Fruit fly (Drosophila melanogaster) whole organism, prepupa: Measurements from ENCODE around the gene CG31776.

Experiments
- CG10631 ChIP-seq: fragments of 200-800 bp; sonication (Bioruptor generic); optimal IDR thresholded peaks from 2 replicates; lab custom pipeline; 2016; ENCODE audit warnings: missing biosample characterization, missing genetic modification characterization
- CG10669 ChIP-seq: fragments of 200-800 bp; sonication (Bioruptor generic); optimal IDR thresholded peaks from 3 replicates; lab custom pipeline; 2018; ENCODE audit warnings: missing biosample characterization, mild to moderate bottlenecking, missing genetic modification characterization, moderate library complexity
- CG11294 ChIP-seq: fragments of 200-800 bp; sonication (Bioruptor generic); IDR thresholded peaks from 2 replicates; pipeline ENCODE4 v1.3.6; 2022; ENCODE audit warnings: missing biosample characterization, missing genetic modification characterization
- CG11762 ChIP-seq: fragments of 200-800 bp; sonication (Bioruptor generic); optimal IDR thresholded peaks from 3 replicates; lab custom pipeline; 2016; ENCODE audit warnings: missing biosample characterization, missing genetic modification characterization; ENCODE audit not compliant: insufficient read depth
- CG11902 ChIP-seq: fragments of 200-800 bp; sonication (Bioruptor generic); optimal IDR thresholded peaks from 3 replicates; lab custom pipeline; 2016; ENCODE audit warnings: missing biosample characterization, missing genetic modification characterization
- CG15336 ChIP-seq: fragments of 200-800 bp; sonication (Bioruptor generic); IDR thresholded peaks from 2 replicates; pipeline ENCODE4 v1.3.6; 2022; ENCODE audit warnings: missing biosample characterization, missing genetic modification characterization
- CG1621 ChIP-seq: fragments of 200-800 bp; sonication (Bioruptor generic); optimal IDR thresholded peaks from 3 replicates; lab custom pipeline; 2018; ENCODE audit warnings: missing biosample characterization, mild to moderate bottlenecking, missing genetic modification characterization
- CG16779 ChIP-seq: fragments of 200-800 bp; sonication (Bioruptor generic); optimal IDR thresholded peaks from 3 replicates; lab custom pipeline; 2017; ENCODE audit warnings: missing biosample characterization, mild to moderate bottlenecking, missing genetic modification characterization
- CG3032 ChIP-seq: fragments of 200-800 bp; optimal IDR thresholded peaks from 2 replicates; lab custom pipeline; 2019; ENCODE audit warnings: missing biosample characterization, mild to moderate bottlenecking, missing genetic modification characterization, moderate library complexity
- CG31627 ChIP-seq: fragments of 200-800 bp; sonication (Bioruptor generic); optimal IDR thresholded peaks from 3 replicates; lab custom pipeline; 2016; ENCODE audit warnings: missing biosample characterization, missing genetic modification characterization
- CG32006 ChIP-seq: fragments of 200-800 bp; sonication (Bioruptor generic); optimal IDR thresholded peaks from 3 replicates; lab custom pipeline; 2017; ENCODE audit warnings: missing biosample characterization, mild to moderate bottlenecking, missing genetic modification characterization
- CG34406 ChIP-seq: fragments of 200-800 bp; sonication (Bioruptor generic); optimal IDR thresholded peaks from 3 replicates; lab custom pipeline; 2016; ENCODE audit warnings: missing biosample characterization, missing genetic modification characterization
- CG6163 ChIP-seq: fragments of 200-800 bp; sonication (Bioruptor generic); IDR thresholded peaks from 3 replicates; pipeline ENCODE4 v1.3.6; 2022; ENCODE audit warnings: missing biosample characterization, missing genetic modification characterization
- CG6276 ChIP-seq: fragments of 200-800 bp; sonication (Bioruptor generic); optimal IDR thresholded peaks from 2 replicates; lab custom pipeline; 2017; ENCODE audit warnings: missing biosample characterization, mild to moderate bottlenecking, missing genetic modification characterization
- CG6792 ChIP-seq: fragments of 200-800 bp; sonication (Bioruptor generic); optimal IDR thresholded peaks from 3 replicates; lab custom pipeline; 2016; ENCODE audit warnings: missing biosample characterization, missing genetic modification characterization
- CG6808 ChIP-seq: fragments of 200-800 bp; sonication (Bioruptor generic); optimal IDR thresholded peaks from 3 replicates; lab custom pipeline; 2017; ENCODE audit warnings: missing biosample characterization, missing genetic modification characterization, mild to moderate bottlenecking, moderate library complexity, missing genetic modification reagents
- CG6854 ChIP-seq: fragments of 200-800 bp; sonication (Bioruptor generic); optimal IDR thresholded peaks from 2 replicates; lab custom pipeline; 2017; ENCODE audit warnings: missing biosample characterization, mild to moderate bottlenecking, missing genetic modification characterization
- CG7368 ChIP-seq: fragments of 200-800 bp; sonication (Bioruptor generic); optimal IDR thresholded peaks from 3 replicates; lab custom pipeline; 2016; ENCODE audit warnings: missing biosample characterization, missing genetic modification characterization
- CG8119 ChIP-seq: fragments of 200-800 bp; sonication (Bioruptor generic); IDR thresholded peaks from 3 replicates; pipeline ENCODE4 v1.3.6; 2022; ENCODE audit warnings: missing biosample characterization, missing genetic modification characterization
- CG8632 ChIP-seq: fragments of 200-800 bp; sonication (Bioruptor generic); optimal IDR thresholded peaks from 3 replicates; lab custom pipeline; 2016; ENCODE audit warnings: missing biosample characterization, missing genetic modification characterization
- CG9139 ChIP-seq: fragments of 200-800 bp; sonication (Bioruptor generic); optimal IDR thresholded peaks from 3 replicates; lab custom pipeline; 2017; ENCODE audit warnings: missing biosample characterization, mild to moderate bottlenecking, missing genetic modification characterization
- Eip75B ChIP-seq: fragments of 200-800 bp; sonication (Bioruptor generic); optimal IDR thresholded peaks from 3 replicates; lab custom pipeline; 2016; ENCODE audit warnings: missing biosample characterization, missing genetic modification characterization
- Eip78C ChIP-seq: fragments of 200-800 bp; sonication (Bioruptor generic); peaks from one replicate; lab custom pipeline; 2016; ENCODE audit warnings: missing biosample characterization, missing genetic modification characterization
- Ets96B ChIP-seq: fragments of 200-800 bp; optimal IDR thresholded peaks from 2 replicates; lab custom pipeline; 2019; ENCODE audit warnings: missing biosample characterization, mild to moderate bottlenecking, missing genetic modification characterization, moderate library complexity
- Gug ChIP-seq: fragments of 200-800 bp; sonication (Bioruptor generic); IDR thresholded peaks from 2 replicates; pipeline ENCODE4 v1.3.6; 2022; ENCODE audit warnings: missing biosample characterization, missing genetic modification characterization
- Hr38 ChIP-seq: sonication (Bioruptor generic); optimal IDR thresholded peaks from 2 replicates; lab custom pipeline; 2016; ENCODE audit warnings: missing biosample characterization, missing genetic modification characterization
- Hr39 ChIP-seq: fragments of 200-800 bp; sonication (Bioruptor generic); optimal IDR thresholded peaks from 2 replicates; lab custom pipeline; 2016; ENCODE audit warnings: missing biosample characterization, missing genetic modification characterization
- Hr4 ChIP-seq: fragments of 200-800 bp; sonication (Bioruptor generic); optimal IDR thresholded peaks from 3 replicates; lab custom pipeline; 2016; ENCODE audit warnings: missing biosample characterization, missing genetic modification characterization
- Lpt ChIP-seq: fragments of 200-800 bp; sonication (Bioruptor generic); optimal IDR thresholded peaks from 3 replicates; lab custom pipeline; 2016; ENCODE audit warnings: missing biosample characterization, missing genetic modification characterization
- OdsH ChIP-seq: fragments of 200-800 bp; sonication (Bioruptor generic); optimal IDR thresholded peaks from 3 replicates; lab custom pipeline; 2016; ENCODE audit warnings: missing biosample characterization, missing genetic modification characterization
- Smox ChIP-seq: fragments of 200-800 bp; sonication (Bioruptor generic); optimal IDR thresholded peaks from 3 replicates; lab custom pipeline; 2016; ENCODE audit warnings: missing biosample characterization, missing genetic modification characterization
- Sox102F ChIP-seq: fragments of 200-800 bp; sonication (Bioruptor generic); optimal IDR thresholded peaks from 2 replicates; lab custom pipeline; 2016; ENCODE audit warnings: missing biosample characterization, mild to moderate bottlenecking, missing genetic modification characterization
- Sox14 ChIP-seq: fragments of 200-800 bp; sonication (Bioruptor generic); optimal IDR thresholded peaks from 3 replicates; lab custom pipeline; 2016; ENCODE audit warnings: missing biosample characterization, missing genetic modification characterization
- Sox15 ChIP-seq: fragments of 200-800 bp; sonication (Bioruptor generic); optimal IDR thresholded peaks from 3 replicates; lab custom pipeline; 2016; ENCODE audit warnings: missing biosample characterization, missing genetic modification characterization
- achi ChIP-seq: fragments of 200-800 bp; sonication (Bioruptor generic); optimal IDR thresholded peaks from 3 replicates; lab custom pipeline; 2016; ENCODE audit warnings: missing biosample characterization, missing genetic modification characterization
- acj6 ChIP-seq: fragments of 200-800 bp; sonication (Bioruptor generic); optimal IDR thresholded peaks from 3 replicates; lab custom pipeline; 2016; ENCODE audit warnings: missing biosample characterization, missing genetic modification characterization
- cyc ChIP-seq: fragments of 200-800 bp; sonication (Bioruptor generic); optimal IDR thresholded peaks from 3 replicates; lab custom pipeline; 2016; ENCODE audit warnings: missing biosample characterization, missing genetic modification characterization
- dac ChIP-seq: fragments of 200-800 bp; sonication (Bioruptor generic); optimal IDR thresholded peaks from 2 replicates; lab custom pipeline; 2017; ENCODE audit warnings: missing biosample characterization, mild to moderate bottlenecking, missing genetic modification characterization
- dsx ChIP-seq: fragments of 200-800 bp; optimal IDR thresholded peaks from 3 replicates; lab custom pipeline; 2019; ENCODE audit warnings: missing biosample characterization, mild to moderate bottlenecking, missing genetic modification characterization, moderate library complexity; ENCODE audit not compliant: poor library complexity, severe bottlenecking
- eg ChIP-seq: fragments of 200-800 bp; sonication (Bioruptor generic); IDR thresholded peaks from 3 replicates; pipeline ENCODE4 v1.3.6; 2022; ENCODE audit warnings: missing biosample characterization, missing genetic modification characterization
- esn ChIP-seq: fragments of 200-800 bp; sonication (Bioruptor generic); optimal IDR thresholded peaks from 2 replicates; lab custom pipeline; 2016; ENCODE audit warnings: missing biosample characterization, mild to moderate bottlenecking, missing genetic modification characterization, moderate library complexity
- fd85E ChIP-seq: fragments of 200-800 bp; sonication (Bioruptor generic); optimal IDR thresholded peaks from 3 replicates; lab custom pipeline; 2016; ENCODE audit warnings: missing biosample characterization, missing genetic modification characterization
- lz ChIP-seq: fragments of 200-800 bp; sonication (Bioruptor generic); optimal IDR thresholded peaks from 3 replicates; lab custom pipeline; 2016; ENCODE audit warnings: missing biosample characterization, missing genetic modification characterization
- net ChIP-seq: fragments of 200-800 bp; sonication (Bioruptor generic); optimal IDR thresholded peaks from 3 replicates; lab custom pipeline; 2016; ENCODE audit warnings: missing biosample characterization, missing genetic modification characterization
- pdm3 ChIP-seq: fragments of 200-800 bp; sonication (Bioruptor generic); optimal IDR thresholded peaks from 3 replicates; lab custom pipeline; 2016; ENCODE audit warnings: missing biosample characterization, missing genetic modification characterization
- salr ChIP-seq, 2 experiments: fragments of 200-800 bp; sonication (Bioruptor generic); optimal IDR thresholded peaks; 3 replicates each; lab custom pipeline; 2016 to 2018; ENCODE audit warnings: missing biosample characterization in 2 of 2, missing genetic modification characterization in 2 of 2, mild to moderate bottlenecking in 1 of 2
- ss ChIP-seq, 2 experiments: fragments of 200-800 bp; sonication (Bioruptor generic); optimal IDR thresholded peaks; 2 replicates in 1 of 2; 3 replicates in 1 of 2; lab custom pipeline; 2017 to 2018; ENCODE audit warnings: mild to moderate bottlenecking in 2 of 2, missing biosample characterization in 2 of 2, missing genetic modification characterization in 2 of 2, moderate library complexity in 1 of 2
- topi ChIP-seq: fragments of 200-800 bp; sonication (Bioruptor generic); optimal IDR thresholded peaks from 3 replicates; lab custom pipeline; 2016; ENCODE audit warnings: missing biosample characterization, missing genetic modification characterization

Gene CG31776

DNA sequence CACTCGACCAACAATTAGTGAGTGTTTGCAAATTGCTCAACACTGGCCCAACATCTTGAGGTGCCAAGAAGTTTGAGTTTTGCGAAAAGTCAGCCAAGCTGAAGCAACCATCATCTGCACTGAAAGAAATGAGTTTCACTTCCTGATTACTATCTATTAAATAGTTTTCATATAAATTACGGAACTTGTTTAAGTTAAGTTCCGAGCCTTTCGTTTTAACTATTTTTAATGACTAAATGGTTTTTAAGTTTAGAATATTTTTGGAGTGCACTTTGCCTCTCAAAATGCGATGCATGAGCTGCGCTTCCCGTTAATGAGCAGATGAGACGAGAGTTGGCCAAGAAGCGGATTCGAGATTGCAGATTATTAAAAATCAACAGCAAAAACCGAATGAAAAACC lies 28.3 kb upstream of the CG31776 start (continued):
- TF ChIP-seq dac (GFP tag; lab: Kevin White, UChicago), result no peak
- peak; percentile 11 for TF ChIP-seq Hr39 (GFP tag; lab: Kevin White, UChicago)
- TF ChIP-seq CG16779, result no peak
- TF ChIP-seq lz (GFP tag; lab: Kevin White, UChicago), result no peak
- TF ChIP-seq Lpt (GFP tag; lab: Kevin White, UChicago), result no peak
- no peak for TF ChIP-seq CG6854 (GFP tag; lab: Kevin White, UChicago)
- no peak for TF ChIP-seq cyc (GFP tag; lab: Kevin White, UChicago)
- no peak for TF ChIP-seq CG6792
- TF ChIP-seq Eip78C (GFP tag; lab: Kevin White, UChicago), result peak; percentile 77
- TF ChIP-seq ss (GFP tag; optimal IDR thresholded peaks at IDR 0.05; lab: Kevin White, UChicago), result no peak
- TF ChIP-seq CG8632, result no peak
- TF ChIP-seq CG8119 (GFP tag; lab: Robert Waterston, UW), result peak; percentile 61; the same call in 2 of the 3 replicates
- TF ChIP-seq CG3032 (tag; lab: Kevin White, UChicago), result no peak
- peak; percentile 50 for TF ChIP-seq achi (GFP tag; lab: Kevin White, UChicago)
- peak in 1 of 2 experiments; percentile 23 for TF ChIP-seq salr (GFP tag; optimal IDR thresholded peaks at IDR 0.05; lab: Kevin White, UChicago)
- TF ChIP-seq CG32006, result peak; percentile 64
- no peak for TF ChIP-seq dsx (GFP tag; lab: Kevin White, UChicago)
- no peak for TF ChIP-seq net (GFP tag; lab: Kevin White, UChicago)
- TF ChIP-seq Ets96B (tag; lab: Kevin White, UChicago), result no peak
- peak; percentile 43 for TF ChIP-seq OdsH
- TF ChIP-seq CG34406 (GFP tag; lab: Kevin White, UChicago), result no peak
- peak; percentile 58; the same call in 2 of the 3 replicates for TF ChIP-seq CG6163 (GFP tag; lab: Robert Waterston, UW)
- no peak for TF ChIP-seq Sox15 (GFP tag; lab: Kevin White, UChicago)
- TF ChIP-seq CG7368 (GFP tag; lab: Kevin White, UChicago), result no peak
- peak; percentile 1 for TF ChIP-seq esn (GFP tag; lab: Kevin White, UChicago)
- TF ChIP-seq Hr4 (GFP tag; lab: Kevin White, UChicago), result peak; percentile 64
- peak; percentile 1 for TF ChIP-seq CG10669 (GFP tag; lab: Kevin White, UChicago)
- TF ChIP-seq Sox102F, result no peak
- TF ChIP-seq CG11762 (GFP tag; lab: Kevin White, UChicago), result no peak
- TF ChIP-seq CG10631 (GFP tag; lab: Kevin White, UChicago), result peak; percentile 26
- TF ChIP-seq CG11294, result 0 out of 2 replicates have a peak, but pooled peaks have one; percentile 25
- peak; percentile 45 for TF ChIP-seq pdm3 (GFP tag; lab: Kevin White, UChicago)

DNA sequence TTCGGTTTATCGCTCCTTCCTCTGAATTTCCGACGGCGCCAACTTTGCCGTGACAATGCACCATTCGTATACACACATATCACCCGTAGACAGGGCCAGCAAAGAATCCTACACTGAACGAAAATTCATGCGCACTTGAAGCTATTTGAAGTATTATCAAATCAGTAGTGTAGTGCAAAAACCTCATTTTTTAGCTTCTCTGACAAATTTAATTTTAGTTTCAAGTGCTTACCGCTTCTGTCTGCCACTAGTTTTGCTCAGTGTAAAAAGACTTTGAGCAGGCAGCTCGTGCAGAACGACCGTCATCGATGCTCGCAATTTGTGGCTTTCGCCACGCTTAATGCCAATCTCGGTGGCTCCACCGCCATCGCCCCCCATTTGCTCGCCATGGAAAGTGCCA lies 25.2 kb upstream of the CG31776 start:
- peak; percentile 73 for TF ChIP-seq Gug (GFP tag; lab: Robert Waterston, UW)
- peak; percentile 55 for TF ChIP-seq CG6792
- TF ChIP-seq CG7368 (GFP tag; lab: Kevin White, UChicago), result peak; percentile 68
- TF ChIP-seq topi (GFP tag; lab: Kevin White, UChicago), result peak; percentile 62
- TF ChIP-seq CG31627 (GFP tag; lab: Kevin White, UChicago), result peak; percentile 72
- TF ChIP-seq Hr38 (GFP tag; lab: Kevin White, UChicago), result no peak
- peak; percentile 46 for TF ChIP-seq Sox15 (GFP tag; lab: Kevin White, UChicago)
- no peak for TF ChIP-seq Eip75B
- peak; percentile 66 for TF ChIP-seq esn (GFP tag; lab: Kevin White, UChicago)
- peak; percentile 71 for TF ChIP-seq Ets96B (tag; lab: Kevin White, UChicago)
- TF ChIP-seq lz (GFP tag; lab: Kevin White, UChicago), result peak; percentile 66
- peak; percentile 77 for TF ChIP-seq Sox14 (GFP tag; lab: Kevin White, UChicago)
- peak; percentile 64 for TF ChIP-seq CG3032 (tag; lab: Kevin White, UChicago)
- peak; percentile 87 for TF ChIP-seq CG15336
- no peak for TF ChIP-seq CG10669 (GFP tag; lab: Kevin White, UChicago)
- TF ChIP-seq CG1621 (tag; lab: Kevin White, UChicago), result peak; percentile 74
- TF ChIP-seq CG6808 (GFP tag; lab: Kevin White, UChicago), result no peak
- peak; percentile 85 for TF ChIP-seq eg (GFP tag; lab: Robert Waterston, UW)
- no peak for TF ChIP-seq CG9139
- TF ChIP-seq CG11762 (GFP tag; lab: Kevin White, UChicago), result peak; percentile 68
- no peak for TF ChIP-seq CG8632
- TF ChIP-seq CG34406 (GFP tag; lab: Kevin White, UChicago), result peak; percentile 57
- no peak for TF ChIP-seq CG6276 (GFP tag; lab: Kevin White, UChicago)
- TF ChIP-seq Eip78C (GFP tag; lab: Kevin White, UChicago), result peak; percentile 90
- TF ChIP-seq CG11902 (GFP tag; lab: Kevin White, UChicago), result peak; percentile 52
- TF ChIP-seq CG16779, result peak; percentile 44
- TF ChIP-seq acj6, result peak; percentile 76
- TF ChIP-seq CG8119 (GFP tag; lab: Robert Waterston, UW), result peak; percentile 83
- TF ChIP-seq dac (GFP tag; lab: Kevin White, UChicago), result peak; percentile 71
- peak in 1 of 2 experiments; percentile 69 for TF ChIP-seq salr (GFP tag; optimal IDR thresholded peaks at IDR 0.05; lab: Kevin White, UChicago)
- no peak for TF ChIP-seq Smox (GFP tag; lab: Kevin White, UChicago)
- no peak for TF ChIP-seq fd85E (GFP tag; lab: Kevin White, UChicago)
- TF ChIP-seq Lpt (GFP tag; lab: Kevin White, UChicago), result peak; percentile 76
